Worm (Caenorhabditis elegans): Measurements from ENCODE around the gene snb-2.

snb-2 gene

ce11 chrV:12303453-12304077, 42.1 kb downstream of the snb-2 start (continued):
- peak; percentile 99 for TF ChIP-seq ekl-4 (GFP tag; IDR thresholded peaks at IDR 0.05)
- peak; percentile 99 for TF ChIP-seq zim-3 (tag; optimal IDR thresholded peaks at IDR 0.05)
- TF ChIP-seq F33H1.4 (GFP tag; IDR thresholded peaks at IDR 0.05), result peak; percentile 74
- TF ChIP-seq somi-1 (GFP tag; optimal IDR thresholded peaks at IDR 0.05), result peak; percentile 96
- TF ChIP-seq ztf-18 (tag; optimal IDR thresholded peaks at IDR 0.05), result peak; percentile 91
- peak; percentile 80 for TF ChIP-seq F49E8.2 (tag; optimal IDR thresholded peaks at IDR 0.05; ENCODE audit: insufficient read depth)
- TF ChIP-seq lag-1 (GFP tag; IDR thresholded peaks at IDR 0.05), result peak; percentile 99
- peak; percentile 91 for TF ChIP-seq lsy-27 (tag; optimal IDR thresholded peaks at IDR 0.05; ENCODE audit: borderline replicate concordance, insufficient read depth)
- TF ChIP-seq D2030.7 (GFP tag; IDR thresholded peaks at IDR 0.05), result peak; percentile 90
- peak; percentile 99 for TF ChIP-seq dpff-1 (tag; optimal IDR thresholded peaks at IDR 0.05)
- TF ChIP-seq ceh-79 (tag; optimal IDR thresholded peaks at IDR 0.05), result peak; percentile 100
- peak; percentile 96 for TF ChIP-seq B0035.1 (tag; optimal IDR thresholded peaks at IDR 0.05)
- peak; percentile 100 for TF ChIP-seq F52B5.7 (tag; optimal IDR thresholded peaks at IDR 0.05)
- TF ChIP-seq F37B4.10 (GFP tag; IDR thresholded peaks at IDR 0.05), result peak; percentile 100
- TF ChIP-seq F39B2.1 (GFP tag; IDR thresholded peaks at IDR 0.05), result peak; percentile 96
- peak; percentile 85 for TF ChIP-seq aptf-2 (GFP tag; conservative IDR thresholded peaks at IDR 0.05)
- TF ChIP-seq madf-3 (GFP tag; IDR thresholded peaks at IDR 0.05), result peak; percentile 95
- TF ChIP-seq nfyb-1 (GFP tag; IDR thresholded peaks at IDR 0.05), result peak; percentile 99
- peak; percentile 90 for TF ChIP-seq Y53F4B.3 (GFP tag; IDR thresholded peaks at IDR 0.05)
- TF ChIP-seq snpc-4 (GFP tag; optimal IDR thresholded peaks at IDR 0.05), result peak; percentile 87
- peak in 3 of 4 experiments; percentile 83 to 87 (median 86) for TF ChIP-seq snpc-4 (tag; optimal IDR thresholded peaks at IDR 0.05)
- TF ChIP-seq F22D6.2 (tag; optimal IDR thresholded peaks at IDR 0.05), result peak; percentile 90
- peak; percentile 84 for TF ChIP-seq attf-3 (GFP tag; conservative IDR thresholded peaks at IDR 0.05)
- peak; percentile 87 for TF ChIP-seq ztf-3 (GFP tag; optimal IDR thresholded peaks at IDR 0.05)
- peak; percentile 100 for TF ChIP-seq F10E7.11 (tag; optimal IDR thresholded peaks at IDR 0.05)
- peak; percentile 67 for TF ChIP-seq nhr-80 (tag; optimal IDR thresholded peaks at IDR 0.05)
- peak; percentile 97 for TF ChIP-seq nfya-2 (GFP tag; IDR thresholded peaks at IDR 0.05)
- no peak for TF ChIP-seq pha-4 (tag; optimal IDR thresholded peaks at IDR 0.05)
- TF ChIP-seq K12H6.12 (tag; optimal IDR thresholded peaks at IDR 0.05), result peak; percentile 91
- TF ChIP-seq lir-1 (GFP tag; conservative IDR thresholded peaks at IDR 0.05), result peak; percentile 78; the same call in 1 of the 2 replicates
- TF ChIP-seq efl-1 (GFP tag; optimal IDR thresholded peaks at IDR 0.05), result peak; percentile 49
- TF ChIP-seq nhr-90 (tag; optimal IDR thresholded peaks at IDR 0.05), result peak; percentile 99
- TF ChIP-seq hlh-12 (tag; optimal IDR thresholded peaks at IDR 0.05), result peak; percentile 92
- peak; percentile 99 for TF ChIP-seq egl-44 (GFP tag; IDR thresholded peaks at IDR 0.05)
- TF ChIP-seq snpc-3.4 (tag; optimal IDR thresholded peaks at IDR 0.05), result peak; percentile 91
- TF ChIP-seq cebp-1 (GFP tag; IDR thresholded peaks at IDR 0.05), result peak; percentile 87
- peak; percentile 94 for TF ChIP-seq cebp-1 (tag; optimal IDR thresholded peaks at IDR 0.05)
- TF ChIP-seq Y79H2A.3 (GFP tag; conservative IDR thresholded peaks at IDR 0.05), result peak; percentile 96
- peak; percentile 91 for TF ChIP-seq hmg-1.2 (GFP tag; IDR thresholded peaks at IDR 0.05)
- peak; percentile 99 for TF ChIP-seq B0336.3 (GFP tag; IDR thresholded peaks at IDR 0.05)
- peak; percentile 88 for TF ChIP-seq hsf-1 (GFP tag; IDR thresholded peaks at IDR 0.05)
- peak; percentile 98 for TF ChIP-seq ccch-3 (GFP tag; optimal IDR thresholded peaks at IDR 0.05)
- peak; percentile 95 for TF ChIP-seq F23B12.7 (tag; optimal IDR thresholded peaks at IDR 0.05; ENCODE audit: insufficient read depth)
- peak; percentile 99 for TF ChIP-seq aptf-3 (GFP tag; IDR thresholded peaks at IDR 0.05)
- TF ChIP-seq C17E4.6 (GFP tag; IDR thresholded peaks at IDR 0.05), result peak; percentile 96
- peak; percentile 99 for TF ChIP-seq mxl-1 (tag; optimal IDR thresholded peaks at IDR 0.05)
- peak; percentile 91 for TF ChIP-seq lin-40 (tag; optimal IDR thresholded peaks at IDR 0.05)
- peak; percentile 97 for TF ChIP-seq ceh-40 (GFP tag; IDR thresholded peaks at IDR 0.05)

Data from whole organism, young adult.